Worm (Caenorhabditis elegans) whole organism, L1 larva: ENCODE results near the gene F46E10.3.

Source experiments
- C16A3.4 ChIP-seq: fragments of 150-350 bp; optimal IDR thresholded peaks from 2 replicates; lab custom pipeline; 2014; ENCODE audit warnings: missing biosample characterization, missing genetic modification characterization
- C34B4.2 ChIP-seq: sonication (generic microtip); optimal IDR thresholded peaks from 2 replicates; lab custom pipeline; 2017; ENCODE audit warnings: mild to moderate bottlenecking, missing genetic modification characterization, missing compliant biosample characterization
- F16B12.6 ChIP-seq: fragments of 150-350 bp; optimal IDR thresholded peaks from 2 replicates; lab custom pipeline; 2014; ENCODE audit warnings: missing biosample characterization, missing genetic modification characterization
- aha-1 ChIP-seq: fragments of 150-350 bp; optimal IDR thresholded peaks from 2 replicates; lab custom pipeline; 2014; ENCODE audit warnings: missing biosample characterization, missing genetic modification characterization
- ama-1 ChIP-seq: fragments of 150-350 bp; optimal IDR thresholded peaks from 2 replicates; lab custom pipeline; 2014
- blmp-1 ChIP-seq: fragments of 150-350 bp; optimal IDR thresholded peaks from 2 replicates; lab custom pipeline; 2014; ENCODE audit warnings: missing biosample characterization, missing genetic modification characterization
- ceh-82 ChIP-seq, 3 experiments: fragments of 150-350 bp in 1 of 3; sonication (generic microtip) in 2 of 3; optimal IDR thresholded peaks; 2 replicates each; lab custom pipeline; 2014 to 2017; ENCODE audit warnings: missing biosample characterization in 3 of 3, missing genetic modification characterization in 3 of 3
- ceh-88 ChIP-seq: fragments of 200-800 bp; sonication (Bioruptor generic); IDR thresholded peaks from 2 replicates; pipeline ENCODE4 v1.3.6; 2022; ENCODE audit warnings: missing genetic modification characterization, missing compliant biosample characterization
- ceh-90 ChIP-seq: sonication (generic microtip); optimal IDR thresholded peaks from 2 replicates; lab custom pipeline; 2016; ENCODE audit warnings: missing genetic modification characterization, missing compliant biosample characterization
- efl-1 ChIP-seq, 4 experiments: fragments of 150-350 bp; optimal IDR thresholded peaks in 3 of 4; peaks in 1 of 4; 1 replicate in 1 of 4; 2 replicates in 3 of 4; lab custom pipeline; 2014; ENCODE audit warnings: missing biosample characterization in 2 of 4, missing genetic modification characterization in 2 of 4, missing genetic modification reagents in 2 of 4
- egl-27 ChIP-seq, 2 experiments: fragments of 150-350 bp in 1 of 2; sonication (generic microtip); optimal IDR thresholded peaks; 3 replicates each; lab custom pipeline; 2017 to 2018; ENCODE audit warnings: missing biosample characterization in 2 of 2, missing genetic modification characterization in 2 of 2, missing genetic modification reagents in 2 of 2
- elt-2 ChIP-seq: sonication (generic microtip); optimal IDR thresholded peaks from 2 replicates; lab custom pipeline; 2016; ENCODE audit warnings: missing genetic modification characterization, mild to moderate bottlenecking, inconsistent platforms, missing compliant biosample characterization, missing genetic modification reagents
- fkh-4 ChIP-seq: sonication (generic microtip); optimal IDR thresholded peaks from 2 replicates; lab custom pipeline; 2016; ENCODE audit warnings: missing compliant biosample characterization, missing genetic modification characterization, borderline replicate concordance
- fkh-8 ChIP-seq: sonication (generic microtip); optimal IDR thresholded peaks from 2 replicates; lab custom pipeline; 2016; ENCODE audit warnings: mild to moderate bottlenecking, missing genetic modification characterization, missing compliant biosample characterization
- grh-1 ChIP-seq: fragments of 200-800 bp; sonication (Bioruptor generic); IDR thresholded peaks from 2 replicates; pipeline ENCODE4 v1.3.6; 2022; ENCODE audit warnings: missing genetic modification reagents, missing genetic modification characterization, missing compliant biosample characterization
- hlh-17 ChIP-seq: fragments of 200-800 bp; sonication (Bioruptor generic); optimal IDR thresholded peaks from 2 replicates; lab custom pipeline; 2018; ENCODE audit warnings: missing genetic modification characterization, mild to moderate bottlenecking, missing compliant biosample characterization, moderate library complexity, borderline replicate concordance
- hlh-4 ChIP-seq: sonication (generic microtip); optimal IDR thresholded peaks from 2 replicates; lab custom pipeline; 2016; ENCODE audit warnings: mild to moderate bottlenecking, missing genetic modification characterization, missing compliant biosample characterization
- isw-1 ChIP-seq: fragments of 200-800 bp; sonication (Bioruptor generic); IDR thresholded peaks from 2 replicates; pipeline ENCODE4 v1.3.6; 2022; ENCODE audit warnings: missing genetic modification characterization, missing compliant biosample characterization
- jun-1 ChIP-seq: fragments of 150-350 bp; optimal IDR thresholded peaks from 2 replicates; lab custom pipeline; 2014; ENCODE audit warnings: missing biosample characterization, missing genetic modification reagents, missing genetic modification characterization
- lin-13 ChIP-seq: fragments of 150-350 bp; optimal IDR thresholded peaks from 2 replicates; lab custom pipeline; 2014; ENCODE audit warnings: missing biosample characterization, missing genetic modification reagents, missing genetic modification characterization
- lin-14 ChIP-seq: fragments of 200-800 bp; sonication (Bioruptor generic); optimal IDR thresholded peaks from 2 replicates; lab custom pipeline; 2018; ENCODE audit warnings: mild to moderate bottlenecking, missing genetic modification characterization, moderate library complexity, missing compliant biosample characterization
- lin-15B ChIP-seq: fragments of 150-350 bp; sonication (generic microtip); optimal IDR thresholded peaks from 3 replicates; lab custom pipeline; 2014; ENCODE audit warnings: missing biosample characterization, missing genetic modification characterization
- lin-35 ChIP-seq, 2 experiments: fragments of 150-350 bp; optimal IDR thresholded peaks; 2 replicates each; lab custom pipeline; 2014; ENCODE audit warnings: missing biosample characterization in 2 of 2, missing genetic modification characterization in 2 of 2, missing genetic modification reagents in 2 of 2
- lin-39 ChIP-seq: fragments of 150-350 bp; optimal IDR thresholded peaks from 2 replicates; lab custom pipeline; 2014; ENCODE audit warnings: missing biosample characterization, missing genetic modification reagents, missing genetic modification characterization
- mab-9 ChIP-seq: fragments of 200-800 bp; sonication (Bioruptor generic); IDR thresholded peaks from 2 replicates; pipeline ENCODE4 v1.3.6; 2022; ENCODE audit warnings: missing genetic modification reagents, missing genetic modification characterization, missing compliant biosample characterization
- mep-1 ChIP-seq: fragments of 150-350 bp; optimal IDR thresholded peaks from 2 replicates; lab custom pipeline; 2014; ENCODE audit warnings: missing biosample characterization, missing genetic modification characterization
- nhr-11 ChIP-seq: fragments of 150-350 bp; optimal IDR thresholded peaks from 2 replicates; lab custom pipeline; 2014; ENCODE audit warnings: missing biosample characterization, missing genetic modification characterization
- nhr-12 ChIP-seq: sonication (generic microtip); optimal IDR thresholded peaks from 2 replicates; lab custom pipeline; 2017; ENCODE audit warnings: missing biosample characterization, missing genetic modification characterization
- nhr-19 ChIP-seq: fragments of 200-800 bp; sonication (Bioruptor generic); conservative IDR thresholded peaks from 2 replicates; pipeline ENCODE4 v1.3.6; 2022; ENCODE audit warnings: missing genetic modification characterization, missing compliant biosample characterization
- nhr-237 ChIP-seq: fragments of 150-350 bp; optimal IDR thresholded peaks from 2 replicates; lab custom pipeline; 2014; ENCODE audit warnings: missing biosample characterization, missing genetic modification characterization
- nhr-71 ChIP-seq: sonication (generic microtip); optimal IDR thresholded peaks from 2 replicates; lab custom pipeline; 2016; ENCODE audit warnings: mild to moderate bottlenecking, missing genetic modification characterization, moderate library complexity, missing compliant biosample characterization
- nhr-76 ChIP-seq: sonication (generic microtip); optimal IDR thresholded peaks from 2 replicates; lab custom pipeline; 2017; ENCODE audit warnings: missing biosample characterization, missing genetic modification characterization
- nhr-77 ChIP-seq: fragments of 150-350 bp; optimal IDR thresholded peaks from 2 replicates; lab custom pipeline; 2014; ENCODE audit warnings: missing biosample characterization, missing genetic modification characterization
- nhr-84 ChIP-seq: sonication (generic microtip); optimal IDR thresholded peaks from 2 replicates; lab custom pipeline; 2017; ENCODE audit warnings: missing biosample characterization, missing genetic modification characterization
- nhr-90 ChIP-seq: sonication (generic microtip); optimal IDR thresholded peaks from 2 replicates; lab custom pipeline; 2016; ENCODE audit warnings: mild to moderate bottlenecking, missing genetic modification characterization, missing compliant biosample characterization; ENCODE audit not compliant: poor library complexity
- pag-3 ChIP-seq: sonication (generic microtip); optimal IDR thresholded peaks from 2 replicates; lab custom pipeline; 2017; ENCODE audit warnings: missing genetic modification characterization, mild to moderate bottlenecking, missing compliant biosample characterization, antibody characterized with exemption, borderline replicate concordance; ENCODE audit not compliant: insufficient read depth
- rnt-1 ChIP-seq: sonication (generic microtip); optimal IDR thresholded peaks from 2 replicates; lab custom pipeline; 2016; ENCODE audit warnings: mild to moderate bottlenecking, missing genetic modification characterization, moderate library complexity, missing compliant biosample characterization
- skn-1 ChIP-seq: fragments of 150-350 bp; optimal IDR thresholded peaks from 2 replicates; lab custom pipeline; 2014; ENCODE audit warnings: missing biosample characterization, missing genetic modification characterization
- sup-37 ChIP-seq: fragments of 200-800 bp; sonication (Bioruptor generic); optimal IDR thresholded peaks from 2 replicates; lab custom pipeline; 2018; ENCODE audit warnings: mild to moderate bottlenecking, missing genetic modification characterization, missing compliant biosample characterization
- swsn-7 ChIP-seq: sonication (generic microtip); optimal IDR thresholded peaks from 2 replicates; lab custom pipeline; 2016; ENCODE audit warnings: missing genetic modification characterization, missing compliant biosample characterization
- tbx-2 ChIP-seq: sonication (generic microtip); optimal IDR thresholded peaks from 2 replicates; lab custom pipeline; 2016; ENCODE audit warnings: missing genetic modification characterization, missing compliant biosample characterization
- tlp-1 ChIP-seq: fragments of 150-350 bp; optimal IDR thresholded peaks from 2 replicates; lab custom pipeline; 2014; ENCODE audit warnings: missing biosample characterization, missing genetic modification characterization
- unc-130 ChIP-seq: fragments of 150-350 bp; optimal IDR thresholded peaks from 2 replicates; lab custom pipeline; 2017; ENCODE audit warnings: missing biosample characterization, missing genetic modification characterization, inconsistent platforms
- unc-62 ChIP-seq: fragments of 150-350 bp; optimal IDR thresholded peaks from 2 replicates; lab custom pipeline; 2014; ENCODE audit warnings: missing biosample characterization, missing genetic modification reagents, missing genetic modification characterization
- unc-98 ChIP-seq: fragments of 200-800 bp; sonication (Bioruptor generic); IDR thresholded peaks from 2 replicates; pipeline ENCODE4 v1.3.6; 2022; ENCODE audit warnings: missing genetic modification characterization, missing compliant biosample characterization
- vab-15 ChIP-seq: sonication (generic microtip); optimal IDR thresholded peaks from 2 replicates; lab custom pipeline; 2017; ENCODE audit warnings: missing genotype, mild to moderate bottlenecking, missing genetic modification characterization, missing compliant biosample characterization
- xbp-1 ChIP-seq: sonication (generic microtip); optimal IDR thresholded peaks from 2 replicates; lab custom pipeline; 2016; ENCODE audit warnings: missing genetic modification characterization, missing compliant biosample characterization
- zag-1 ChIP-seq: fragments of 150-350 bp; optimal IDR thresholded peaks from 2 replicates; lab custom pipeline; 2014; ENCODE audit warnings: missing biosample characterization, missing genetic modification characterization
- ztf-4 ChIP-seq: fragments of 150-350 bp; optimal IDR thresholded peaks from 2 replicates; lab custom pipeline; 2014; ENCODE audit warnings: missing biosample characterization, missing genetic modification characterization

The F46E10.3 gene

ce11 chrV:6498441-6498840 is 19.7 kb upstream of the F46E10.3 start:
- peak; percentile 11 for TF ChIP-seq lin-14
- no peak for TF ChIP-seq fkh-4 (tag; lab: Kevin White, UChicago)

ce11 chrV:6498903-6499302 is 19.2 kb upstream of the F46E10.3 start, which contains the start of gene W01A11.1:
Gene W01A11.1, plus strand, starts transcription at chrV:6499224.
- TF ChIP-seq lin-35 (GFP tag; optimal IDR thresholded peaks at IDR 0.05; lab: Kevin White, UChicago) (no peak), nhr-71 (tag; lab: Kevin White, UChicago) (no peak), nhr-84 (tag; lab: Kevin White, UChicago) (no peak), C16A3.4 (tag; lab: Kevin White, UChicago) (no peak), swsn-7 (tag; lab: Kevin White, UChicago) (no peak), zag-1 (tag; lab: Kevin White, UChicago) (no peak), blmp-1 (no peak), lin-15B (tag; lab: Kevin White, UChicago) (no peak), egl-27 (tag; optimal IDR thresholded peaks at IDR 0.05; lab: Kevin White, UChicago) (no peak), tbx-2 (no peak), unc-130 (tag; lab: Kevin White, UChicago) (no peak), nhr-76 (tag; lab: Kevin White, UChicago) (no peak), lin-39 (tag; lab: Kevin White, UChicago) (no peak), xbp-1 (tag; lab: Kevin White, UChicago) (no peak), tlp-1 (no peak), jun-1 (tag; lab: Kevin White, UChicago) (no peak), lin-14 (no peak), mep-1 (tag; lab: Kevin White, UChicago) (no peak)

ce11 chrV:6503158-6503557 is 14.9 kb upstream of the F46E10.3 start:
- no peak for TF ChIP-seq nhr-90
- TF ChIP-seq vab-15 (tag; lab: Kevin White, UChicago), result no peak
- TF ChIP-seq isw-1, result no peak
- TF ChIP-seq lin-14, result peak; percentile 69
- no peak for TF ChIP-seq ama-1
- TF ChIP-seq skn-1 (tag; lab: Kevin White, UChicago), result no peak
- peak; percentile 32 for TF ChIP-seq pag-3
- TF ChIP-seq nhr-11 (tag; lab: Kevin White, UChicago), result no peak
- TF ChIP-seq nhr-76 (tag; lab: Kevin White, UChicago), result no peak
- no peak for TF ChIP-seq unc-98 (GFP tag; lab: Robert Waterston, UW)
- no peak for TF ChIP-seq efl-1 (optimal IDR thresholded peaks at IDR 0.05; lab: Kevin White, UChicago)
- TF ChIP-seq efl-1 (GFP tag; optimal IDR thresholded peaks at IDR 0.05 in 1 of 2; lab: Kevin White, UChicago), result peak in 1 of 2 experiments; percentile 94
- no peak for TF ChIP-seq lin-13 (GFP tag; lab: Kevin White, UChicago)
- no peak for TF ChIP-seq aha-1
- TF ChIP-seq fkh-4 (tag; lab: Kevin White, UChicago), result no peak
- no peak for TF ChIP-seq nhr-12 (tag; lab: Kevin White, UChicago)
- TF ChIP-seq C16A3.4 (tag; lab: Kevin White, UChicago), result no peak
- no peak for TF ChIP-seq elt-2 (tag; lab: Kevin White, UChicago)
- no peak for TF ChIP-seq unc-130 (tag; lab: Kevin White, UChicago)
- TF ChIP-seq rnt-1, result no peak
- no peak for TF ChIP-seq ceh-90 (tag; lab: Kevin White, UChicago)
- no peak for TF ChIP-seq ceh-88 (GFP tag; lab: Robert Waterston, UW)
- no peak for TF ChIP-seq hlh-17 (GFP tag; lab: Kevin White, UChicago)
- TF ChIP-seq hlh-4 (tag; lab: Kevin White, UChicago), result no peak
- no peak for TF ChIP-seq mab-9 (GFP tag; lab: Robert Waterston, UW)
- TF ChIP-seq fkh-8 (tag; lab: Kevin White, UChicago), result no peak
- peak; percentile 18 for TF ChIP-seq tbx-2
- no peak for TF ChIP-seq ztf-4 (tag; lab: Kevin White, UChicago)
- TF ChIP-seq unc-62 (GFP tag; lab: Kevin White, UChicago), result no peak
- no peak for TF ChIP-seq F16B12.6 (tag; lab: Kevin White, UChicago)
- peak; percentile 6; the same call in 1 of the 2 replicates for TF ChIP-seq grh-1 (GFP tag; lab: Robert Waterston, UW)
- no peak for TF ChIP-seq jun-1 (tag; lab: Kevin White, UChicago)
- TF ChIP-seq nhr-19 (GFP tag; lab: Robert Waterston, UW), result peak; percentile 32; the same call in 1 of the 2 replicates
- no peak for TF ChIP-seq nhr-237 (tag; lab: Kevin White, UChicago)
- TF ChIP-seq tlp-1, result no peak
- no peak for TF ChIP-seq sup-37
- TF ChIP-seq ceh-82 (tag; optimal IDR thresholded peaks at IDR 0.05; lab: Kevin White, UChicago), result no peak
- no peak for TF ChIP-seq nhr-77 (tag; lab: Kevin White, UChicago)
- no peak for TF ChIP-seq C34B4.2
